Fruit fly (Drosophila melanogaster) whole organism, prepupa: ENCODE measurements around the gene CG14053.
A peak's percentile ranks its signal among the peaks of the same experiment; 100 is the strongest.

Source experiments
- Blimp-1 ChIP-seq: fragments of 200-800 bp; sonication (Bioruptor generic); optimal IDR thresholded peaks from 3 replicates; lab custom pipeline; 2017; ENCODE audit warnings: missing biosample characterization, missing genetic modification characterization, mild to moderate bottlenecking, moderate library complexity, missing genetic modification reagents
- CG16779 ChIP-seq: fragments of 200-800 bp; sonication (Bioruptor generic); optimal IDR thresholded peaks from 3 replicates; lab custom pipeline; 2017; ENCODE audit warnings: missing biosample characterization, mild to moderate bottlenecking, missing genetic modification characterization
- CG6854 ChIP-seq: fragments of 200-800 bp; sonication (Bioruptor generic); optimal IDR thresholded peaks from 2 replicates; lab custom pipeline; 2017; ENCODE audit warnings: missing biosample characterization, mild to moderate bottlenecking, missing genetic modification characterization
- CG9139 ChIP-seq: fragments of 200-800 bp; sonication (Bioruptor generic); optimal IDR thresholded peaks from 3 replicates; lab custom pipeline; 2017; ENCODE audit warnings: missing biosample characterization, mild to moderate bottlenecking, missing genetic modification characterization
- Eip75B ChIP-seq: fragments of 200-800 bp; sonication (Bioruptor generic); optimal IDR thresholded peaks from 3 replicates; lab custom pipeline; 2016; ENCODE audit warnings: missing biosample characterization, missing genetic modification characterization
- Eip78C ChIP-seq: fragments of 200-800 bp; sonication (Bioruptor generic); peaks from one replicate; lab custom pipeline; 2016; ENCODE audit warnings: missing biosample characterization, missing genetic modification characterization
- Gug ChIP-seq: fragments of 200-800 bp; sonication (Bioruptor generic); IDR thresholded peaks from 2 replicates; pipeline ENCODE4 v1.3.6; 2022; ENCODE audit warnings: missing biosample characterization, missing genetic modification characterization
- Hr39 ChIP-seq: fragments of 200-800 bp; sonication (Bioruptor generic); optimal IDR thresholded peaks from 2 replicates; lab custom pipeline; 2016; ENCODE audit warnings: missing biosample characterization, missing genetic modification characterization
- Hr4 ChIP-seq: fragments of 200-800 bp; sonication (Bioruptor generic); optimal IDR thresholded peaks from 3 replicates; lab custom pipeline; 2016; ENCODE audit warnings: missing biosample characterization, missing genetic modification characterization
- Sox102F ChIP-seq: fragments of 200-800 bp; sonication (Bioruptor generic); optimal IDR thresholded peaks from 2 replicates; lab custom pipeline; 2016; ENCODE audit warnings: missing biosample characterization, mild to moderate bottlenecking, missing genetic modification characterization
- dac ChIP-seq: fragments of 200-800 bp; sonication (Bioruptor generic); optimal IDR thresholded peaks from 2 replicates; lab custom pipeline; 2017; ENCODE audit warnings: missing biosample characterization, mild to moderate bottlenecking, missing genetic modification characterization
- salr ChIP-seq, 2 experiments: fragments of 200-800 bp; sonication (Bioruptor generic); optimal IDR thresholded peaks; 3 replicates each; lab custom pipeline; 2016 to 2018; ENCODE audit warnings: missing biosample characterization in 2 of 2, missing genetic modification characterization in 2 of 2, mild to moderate bottlenecking in 1 of 2
- spab ChIP-seq: fragments of 200-800 bp; sonication (Bioruptor generic); optimal IDR thresholded peaks from 2 replicates; lab custom pipeline; 2017; ENCODE audit warnings: missing biosample characterization, mild to moderate bottlenecking, missing genetic modification characterization, missing genetic modification reagents

DNA sequence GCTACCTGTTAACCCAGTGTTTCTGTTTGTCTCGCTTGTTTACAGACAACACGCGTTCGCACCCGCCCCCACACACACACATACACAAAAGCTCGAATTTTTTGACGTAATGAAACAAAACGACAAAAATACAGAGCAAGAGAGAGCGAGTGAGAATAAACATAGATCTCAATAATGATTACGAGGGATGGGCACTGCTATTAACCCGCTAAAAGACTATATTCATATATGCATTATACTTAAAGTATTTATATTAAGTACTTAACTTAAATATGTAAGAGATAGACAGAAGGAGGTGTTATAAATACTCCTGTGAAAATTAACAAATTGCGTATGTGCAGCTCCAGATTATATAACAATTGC is 51.9 kb downstream of the CG14053 start:
- no peak for TF ChIP-seq CG9139 (GFP tag; lab: Kevin White, UChicago)
- TF ChIP-seq Hr4 (GFP tag; lab: Kevin White, UChicago) = peak; percentile 41
- TF ChIP-seq Hr39 (GFP tag; lab: Kevin White, UChicago) = no peak
- peak; percentile 1 for TF ChIP-seq CG16779
- TF ChIP-seq spab = no peak
- TF ChIP-seq salr (GFP tag; optimal IDR thresholded peaks at IDR 0.05; lab: Kevin White, UChicago) = peak in 1 of 2 experiments; percentile 18
- peak; percentile 52 for TF ChIP-seq Sox102F
- TF ChIP-seq CG6854 = peak; percentile 46
- no peak for TF ChIP-seq Gug
- TF ChIP-seq Blimp-1 = peak; percentile 22
- TF ChIP-seq Eip75B = no peak
- peak; percentile 86 for TF ChIP-seq Eip78C (GFP tag; lab: Kevin White, UChicago)
- TF ChIP-seq dac (GFP tag; lab: Kevin White, UChicago) = no peak
